Worm (Caenorhabditis elegans) whole organism, mixed stage, embryonic: ENCODE measurements around the gene fip-1.
A peak's percentile ranks its signal among the peaks of the same experiment; 100 is the strongest.

ENCODE experiments used
- M03D4.4 ChIP-seq: sonication (generic microtip); optimal IDR thresholded peaks from 2 replicates; lab custom pipeline; 2017; ENCODE audit warnings: mild to moderate bottlenecking, missing genetic modification characterization, missing compliant biosample characterization
- bed-3 ChIP-seq: fragments of 200-800 bp; sonication (Bioruptor generic); optimal IDR thresholded peaks from 3 replicates; lab custom pipeline; 2018; ENCODE audit warnings: mild to moderate bottlenecking, missing genetic modification characterization, moderate library complexity, missing compliant biosample characterization
- blmp-1 ChIP-seq: fragments of 150-350 bp; optimal IDR thresholded peaks from 2 replicates; lab custom pipeline; 2014; ENCODE audit warnings: missing biosample characterization, missing genetic modification characterization
- ceh-39 ChIP-seq: fragments of 150-350 bp; optimal IDR thresholded peaks from 2 replicates; lab custom pipeline; 2014; ENCODE audit warnings: missing biosample characterization, missing genetic modification characterization
- ceh-43 ChIP-seq: fragments of 200-800 bp; sonication (Bioruptor generic); optimal IDR thresholded peaks from 2 replicates; lab custom pipeline; 2018; ENCODE audit warnings: mild to moderate bottlenecking, missing genetic modification characterization, moderate library complexity, missing compliant biosample characterization
- ceh-83 ChIP-seq: fragments of 200-800 bp; sonication (Bioruptor generic); optimal IDR thresholded peaks from 2 replicates; lab custom pipeline; 2018; ENCODE audit warnings: mild to moderate bottlenecking, missing genetic modification characterization, missing compliant biosample characterization
- ces-1 ChIP-seq: fragments of 150-350 bp; optimal IDR thresholded peaks from 2 replicates; lab custom pipeline; 2014; ENCODE audit warnings: missing biosample characterization, missing genetic modification reagents, missing genetic modification characterization
- cnd-1 ChIP-seq: fragments of 200-800 bp; sonication (Bioruptor generic); optimal IDR thresholded peaks from 2 replicates; lab custom pipeline; 2018; ENCODE audit warnings: mild to moderate bottlenecking, missing genetic modification characterization, missing compliant biosample characterization
- elt-1 ChIP-seq: sonication (generic microtip); optimal IDR thresholded peaks from 2 replicates; lab custom pipeline; 2017; ENCODE audit warnings: missing genetic modification characterization, mild to moderate bottlenecking, missing compliant biosample characterization, antibody characterized with exemption, moderate library complexity, borderline replicate concordance; ENCODE audit not compliant: insufficient read depth
- elt-3 ChIP-seq: fragments of 150-350 bp; optimal IDR thresholded peaks from 2 replicates; lab custom pipeline; 2014; ENCODE audit warnings: missing biosample characterization, missing genetic modification characterization
- flh-1 ChIP-seq: fragments of 200-800 bp; sonication (Bioruptor generic); optimal IDR thresholded peaks from 2 replicates; lab custom pipeline; 2018; ENCODE audit warnings: mild to moderate bottlenecking, missing genetic modification characterization, moderate library complexity, missing compliant biosample characterization
- ham-2 ChIP-seq: fragments of 200-800 bp; sonication (Bioruptor generic); optimal IDR thresholded peaks from 2 replicates; lab custom pipeline; 2018; ENCODE audit warnings: mild to moderate bottlenecking, missing genetic modification characterization, missing compliant biosample characterization
- hlh-1 ChIP-seq: fragments of 150-350 bp; optimal IDR thresholded peaks from 2 replicates; lab custom pipeline; 2014; ENCODE audit warnings: missing biosample characterization, missing genetic modification reagents, missing genetic modification characterization
- lin-13 ChIP-seq: fragments of 150-350 bp; optimal IDR thresholded peaks from 2 replicates; lab custom pipeline; 2014; ENCODE audit warnings: missing biosample characterization, missing genetic modification characterization
- lin-32 ChIP-seq: fragments of 200-800 bp; sonication (Bioruptor generic); optimal IDR thresholded peaks from 2 replicates; lab custom pipeline; 2018; ENCODE audit warnings: mild to moderate bottlenecking, missing genetic modification characterization, missing compliant biosample characterization
- lsy-2 ChIP-seq: fragments of 150-350 bp; optimal IDR thresholded peaks from 2 replicates; lab custom pipeline; 2014; ENCODE audit warnings: missing biosample characterization, missing genetic modification characterization
- mab-5 ChIP-seq: fragments of 150-350 bp; optimal IDR thresholded peaks from 2 replicates; lab custom pipeline; 2014; ENCODE audit warnings: missing biosample characterization, missing genetic modification characterization
- mep-1 ChIP-seq: fragments of 150-350 bp; optimal IDR thresholded peaks from 2 replicates; lab custom pipeline; 2017; ENCODE audit warnings: missing biosample characterization, missing genetic modification reagents, missing genetic modification characterization, inconsistent platforms
- mls-2 ChIP-seq: sonication (generic microtip); optimal IDR thresholded peaks from 2 replicates; lab custom pipeline; 2016; ENCODE audit warnings: mild to moderate bottlenecking, missing genetic modification characterization, moderate library complexity, missing compliant biosample characterization
- nhr-12 ChIP-seq: fragments of 150-350 bp; optimal IDR thresholded peaks from 2 replicates; lab custom pipeline; 2014; ENCODE audit warnings: missing biosample characterization, missing genetic modification characterization
- nhr-2 ChIP-seq: fragments of 150-350 bp; optimal IDR thresholded peaks from 2 replicates; lab custom pipeline; 2014; ENCODE audit warnings: missing biosample characterization, missing genetic modification characterization
- nhr-237 ChIP-seq: fragments of 150-350 bp; optimal IDR thresholded peaks from 2 replicates; lab custom pipeline; 2014; ENCODE audit warnings: missing biosample characterization, missing genetic modification characterization
- nhr-28 ChIP-seq: fragments of 150-350 bp; optimal IDR thresholded peaks from 2 replicates; lab custom pipeline; 2014; ENCODE audit warnings: missing biosample characterization, missing genetic modification characterization
- nhr-76 ChIP-seq: sonication (generic microtip); optimal IDR thresholded peaks from 2 replicates; lab custom pipeline; 2017; ENCODE audit warnings: missing biosample characterization, missing genetic modification characterization
- pha-4 ChIP-seq: fragments of 150-350 bp; optimal IDR thresholded peaks from 2 replicates; lab custom pipeline; 2018; ENCODE audit warnings: missing biosample characterization, missing genetic modification reagents, missing genetic modification characterization
- snpc-4 ChIP-seq: fragments of 150-350 bp; optimal IDR thresholded peaks from 2 replicates; lab custom pipeline; 2014; ENCODE audit warnings: missing biosample characterization, missing genetic modification characterization
- sptf-1 ChIP-seq: sonication (generic microtip); optimal IDR thresholded peaks from 2 replicates; lab custom pipeline; 2017; ENCODE audit warnings: mild to moderate bottlenecking, missing genetic modification characterization, moderate library complexity, missing compliant biosample characterization
- tbx-8 ChIP-seq: fragments of 200-800 bp; sonication (Bioruptor generic); optimal IDR thresholded peaks from 2 replicates; lab custom pipeline; 2018; ENCODE audit warnings: mild to moderate bottlenecking, missing genetic modification characterization, moderate library complexity, missing compliant biosample characterization
- unc-120 ChIP-seq: sonication (generic microtip); optimal IDR thresholded peaks from 2 replicates; lab custom pipeline; 2017; ENCODE audit warnings: missing genetic modification characterization, missing compliant biosample characterization; ENCODE audit not compliant: poor library complexity, severe bottlenecking
- unc-39 ChIP-seq: fragments of 150-350 bp; optimal IDR thresholded peaks from 2 replicates; lab custom pipeline; 2014; ENCODE audit warnings: missing biosample characterization, missing genetic modification characterization
- unc-62 ChIP-seq: fragments of 150-350 bp; optimal IDR thresholded peaks from 2 replicates; lab custom pipeline; 2014; ENCODE audit warnings: missing biosample characterization, missing genetic modification reagents, missing genetic modification characterization
- zip-8 ChIP-seq: fragments of 150-350 bp; optimal IDR thresholded peaks from 2 replicates; lab custom pipeline; 2014; ENCODE audit warnings: missing biosample characterization, missing genetic modification characterization
- ztf-11 ChIP-seq: fragments of 150-350 bp; optimal IDR thresholded peaks from 2 replicates; lab custom pipeline; 2014; ENCODE audit warnings: missing biosample characterization, missing genetic modification characterization

fip-1 gene

ce11 chrIII:8655412-8655811 lies 15.9 kb downstream of the fip-1 start:
- TF ChIP-seq mab-5 (no peak), bed-3 (GFP tag; lab: Kevin White, UChicago) (no peak), unc-120 (tag; lab: Kevin White, UChicago) (no peak), ham-2 (GFP tag; lab: Kevin White, UChicago) (no peak), cnd-1 (tag; lab: Kevin White, UChicago) (no peak)

ce11 chrIII:8656055-8656454 lies 16.5 kb downstream of the fip-1 start:
- no peak for TF ChIP-seq nhr-12
- no peak for TF ChIP-seq ceh-83 (GFP tag; lab: Kevin White, UChicago)
- no peak for TF ChIP-seq elt-3 (tag; lab: Kevin White, UChicago)
- TF ChIP-seq nhr-2 (tag; lab: Kevin White, UChicago): no peak
- TF ChIP-seq ceh-43 (GFP tag; lab: Kevin White, UChicago): no peak
- TF ChIP-seq unc-39 (tag; lab: Kevin White, UChicago): no peak
- no peak for TF ChIP-seq snpc-4 (tag; lab: Kevin White, UChicago)
- TF ChIP-seq lin-13: no peak
- no peak for TF ChIP-seq sptf-1 (tag; lab: Kevin White, UChicago)
- TF ChIP-seq lin-32 (GFP tag; lab: Kevin White, UChicago): no peak
- no peak for TF ChIP-seq ztf-11 (tag; lab: Kevin White, UChicago)
- TF ChIP-seq blmp-1 (tag; lab: Kevin White, UChicago): no peak
- no peak for TF ChIP-seq ham-2 (GFP tag; lab: Kevin White, UChicago)
- no peak for TF ChIP-seq cnd-1 (tag; lab: Kevin White, UChicago)
- TF ChIP-seq zip-8 (tag; lab: Kevin White, UChicago): no peak

ce11 chrIII:8656957-8657356 lies 17.4 kb downstream of the fip-1 start:
- TF ChIP-seq nhr-2 (tag; lab: Kevin White, UChicago) (no peak), pha-4 (tag; lab: Kevin White, UChicago) (no peak), ces-1 (no peak), tbx-8 (GFP tag; lab: Kevin White, UChicago) (no peak), unc-39 (tag; lab: Kevin White, UChicago) (no peak)

ce11 chrIII:8657676-8658366 lies 18.3 kb downstream of the fip-1 start:
- TF ChIP-seq mab-5 (no peak), pha-4 (tag; lab: Kevin White, UChicago) (no peak), nhr-237 (no peak), sptf-1 (tag; lab: Kevin White, UChicago) (no peak), ham-2 (GFP tag; lab: Kevin White, UChicago) (no peak), ztf-11 (tag; lab: Kevin White, UChicago) (no peak)

ce11 chrIII:8658367-8658761 lies 18.8 kb downstream of the fip-1 start:
- TF ChIP-seq mab-5: no peak
- TF ChIP-seq ztf-11 (tag; lab: Kevin White, UChicago): no peak
- TF ChIP-seq elt-3 (tag; lab: Kevin White, UChicago): peak; percentile 21
- no peak for TF ChIP-seq lin-13
- no peak for TF ChIP-seq ham-2 (GFP tag; lab: Kevin White, UChicago)
- TF ChIP-seq nhr-237: peak; percentile 43
- TF ChIP-seq bed-3 (GFP tag; lab: Kevin White, UChicago): no peak
- no peak for TF ChIP-seq snpc-4 (tag; lab: Kevin White, UChicago)
- peak; percentile 48 for TF ChIP-seq ces-1
- no peak for TF ChIP-seq M03D4.4 (tag; lab: Kevin White, UChicago)
- no peak for TF ChIP-seq ceh-43 (GFP tag; lab: Kevin White, UChicago)
- TF ChIP-seq ceh-39: no peak
- no peak for TF ChIP-seq zip-8 (tag; lab: Kevin White, UChicago)
- TF ChIP-seq sptf-1 (tag; lab: Kevin White, UChicago): no peak
- TF ChIP-seq lsy-2: no peak
- TF ChIP-seq elt-1 (tag; lab: Kevin White, UChicago): no peak
- TF ChIP-seq mep-1 (tag; lab: Kevin White, UChicago): peak; percentile 46
- no peak for TF ChIP-seq flh-1
- TF ChIP-seq hlh-1 (tag; lab: Kevin White, UChicago): peak; percentile 38
- peak; percentile 59 for TF ChIP-seq unc-120 (tag; lab: Kevin White, UChicago)
- TF ChIP-seq nhr-28 (tag; lab: Kevin White, UChicago): no peak
- TF ChIP-seq blmp-1 (tag; lab: Kevin White, UChicago): no peak
- TF ChIP-seq cnd-1 (tag; lab: Kevin White, UChicago): no peak
- TF ChIP-seq nhr-76 (tag; lab: Kevin White, UChicago): no peak
- TF ChIP-seq unc-39 (tag; lab: Kevin White, UChicago): no peak
- TF ChIP-seq tbx-8 (GFP tag; lab: Kevin White, UChicago): no peak
- no peak for TF ChIP-seq mls-2 (tag; lab: Kevin White, UChicago)
- no peak for TF ChIP-seq nhr-12
- peak; percentile 97 for TF ChIP-seq unc-62 (GFP tag; lab: Kevin White, UChicago)
